Worm (Caenorhabditis elegans): ENCODE results near the gene Y48A6B.7.
A peak's percentile ranks its signal among the peaks of the same experiment; 100 is the strongest.

Gene Y48A6B.7

ce11 chrIII:11068553-11068952 is 42.2 kb upstream of the Y48A6B.7 start, which contains the start of gene W09D6.1:
Gene W09D6.1 (plus strand): TSS chrIII:11068853.
- no peak for TF ChIP-seq ztf-11 (tag; optimal IDR thresholded peaks at IDR 0.05)
- no peak for TF ChIP-seq ceh-43 (GFP tag; optimal IDR thresholded peaks at IDR 0.05)
- TF ChIP-seq mep-1 (tag; optimal IDR thresholded peaks at IDR 0.05): no peak
- no peak for TF ChIP-seq nhr-2 (tag; optimal IDR thresholded peaks at IDR 0.05)
- no peak for TF ChIP-seq snpc-4 (tag; optimal IDR thresholded peaks at IDR 0.05)
- TF ChIP-seq flh-1 (GFP tag; optimal IDR thresholded peaks at IDR 0.05): no peak
- no peak for TF ChIP-seq elt-1 (tag; optimal IDR thresholded peaks at IDR 0.05; ENCODE audit: borderline replicate concordance, insufficient read depth)
- TF ChIP-seq M03D4.4 (tag; optimal IDR thresholded peaks at IDR 0.05): no peak
- no peak for TF ChIP-seq cnd-1 (tag; optimal IDR thresholded peaks at IDR 0.05)
- TF ChIP-seq tbx-8 (GFP tag; optimal IDR thresholded peaks at IDR 0.05): no peak
- no peak for TF ChIP-seq blmp-1 (tag; optimal IDR thresholded peaks at IDR 0.05)
- TF ChIP-seq unc-39 (tag; optimal IDR thresholded peaks at IDR 0.05): no peak
- no peak for TF ChIP-seq elt-3 (tag; optimal IDR thresholded peaks at IDR 0.05)
- no peak for TF ChIP-seq lsy-2 (tag; optimal IDR thresholded peaks at IDR 0.05)
- no peak for TF ChIP-seq ham-2 (GFP tag; optimal IDR thresholded peaks at IDR 0.05)
- TF ChIP-seq unc-62 (GFP tag; optimal IDR thresholded peaks at IDR 0.05): no peak
- no peak for TF ChIP-seq ceh-83 (GFP tag; optimal IDR thresholded peaks at IDR 0.05)
- TF ChIP-seq unc-120 (tag; optimal IDR thresholded peaks at IDR 0.05; ENCODE audit: poor library complexity, severe bottlenecking): no peak

ce11 chrIII:11066691-11067090 is 40.3 kb upstream of the Y48A6B.7 start:
- TF ChIP-seq M03D4.4 (tag; optimal IDR thresholded peaks at IDR 0.05) (peak; percentile 19), ztf-11 (tag; optimal IDR thresholded peaks at IDR 0.05) (peak; percentile 43), mab-5 (tag; optimal IDR thresholded peaks at IDR 0.05) (no peak), elt-1 (tag; optimal IDR thresholded peaks at IDR 0.05; ENCODE audit: borderline replicate concordance, insufficient read depth) (no peak), unc-39 (tag; optimal IDR thresholded peaks at IDR 0.05) (no peak), sptf-1 (tag; optimal IDR thresholded peaks at IDR 0.05) (peak; percentile 29), nhr-2 (tag; optimal IDR thresholded peaks at IDR 0.05) (no peak), unc-62 (GFP tag; optimal IDR thresholded peaks at IDR 0.05) (no peak), pha-4 (tag; optimal IDR thresholded peaks at IDR 0.05) (no peak), nhr-28 (tag; optimal IDR thresholded peaks at IDR 0.05) (no peak), elt-3 (tag; optimal IDR thresholded peaks at IDR 0.05) (no peak), tbx-8 (GFP tag; optimal IDR thresholded peaks at IDR 0.05) (no peak), lsy-2 (tag; optimal IDR thresholded peaks at IDR 0.05) (no peak), zip-8 (tag; optimal IDR thresholded peaks at IDR 0.05) (no peak), unc-120 (tag; optimal IDR thresholded peaks at IDR 0.05; ENCODE audit: poor library complexity, severe bottlenecking) (peak; percentile 54), cnd-1 (tag; optimal IDR thresholded peaks at IDR 0.05) (no peak), flh-1 (GFP tag; optimal IDR thresholded peaks at IDR 0.05) (no peak), mep-1 (tag; optimal IDR thresholded peaks at IDR 0.05) (no peak), sem-2 (GFP tag; optimal IDR thresholded peaks at IDR 0.05) (no peak), nhr-12 (tag; optimal IDR thresholded peaks at IDR 0.05) (no peak), ceh-39 (tag; optimal IDR thresholded peaks at IDR 0.05) (no peak), ces-1 (GFP tag; optimal IDR thresholded peaks at IDR 0.05) (peak; percentile 14), bed-3 (GFP tag; optimal IDR thresholded peaks at IDR 0.05) (peak; percentile 12), nhr-237 (tag; optimal IDR thresholded peaks at IDR 0.05) (no peak), mls-2 (tag; optimal IDR thresholded peaks at IDR 0.05) (no peak), drap-1 (GFP tag; optimal IDR thresholded peaks at IDR 0.05) (no peak), lin-13 (tag; optimal IDR thresholded peaks at IDR 0.05) (peak; percentile 8), ham-2 (GFP tag; optimal IDR thresholded peaks at IDR 0.05) (no peak), hlh-1 (tag; optimal IDR thresholded peaks at IDR 0.05) (no peak), blmp-1 (tag; optimal IDR thresholded peaks at IDR 0.05) (no peak), snpc-4 (tag; optimal IDR thresholded peaks at IDR 0.05) (no peak), nhr-76 (tag; optimal IDR thresholded peaks at IDR 0.05) (no peak), ceh-43 (GFP tag; optimal IDR thresholded peaks at IDR 0.05) (no peak), lin-32 (GFP tag; optimal IDR thresholded peaks at IDR 0.05) (no peak), ceh-83 (GFP tag; optimal IDR thresholded peaks at IDR 0.05) (no peak)

- TF ChIP-seq bed-3 (GFP tag; optimal IDR thresholded peaks at IDR 0.05) (no peak), lsy-2 (tag; optimal IDR thresholded peaks at IDR 0.05) (no peak), ceh-43 (GFP tag; optimal IDR thresholded peaks at IDR 0.05) (no peak), elt-1 (tag; optimal IDR thresholded peaks at IDR 0.05; ENCODE audit: borderline replicate concordance, insufficient read depth) (no peak), sem-2 (GFP tag; optimal IDR thresholded peaks at IDR 0.05) (no peak), ham-2 (GFP tag; optimal IDR thresholded peaks at IDR 0.05) (no peak), unc-62 (GFP tag; optimal IDR thresholded peaks at IDR 0.05) (no peak), drap-1 (GFP tag; optimal IDR thresholded peaks at IDR 0.05) (no peak), ztf-11 (tag; optimal IDR thresholded peaks at IDR 0.05) (no peak), unc-39 (tag; optimal IDR thresholded peaks at IDR 0.05) (no peak)
These were observed 38.2 kb upstream of the Y48A6B.7 start for ce11 chrIII:11064576-11064975.

All from whole organism, mixed stage, embryonic.